Worm (Caenorhabditis elegans): ENCODE data around the gene ttr-18.

DNA sequence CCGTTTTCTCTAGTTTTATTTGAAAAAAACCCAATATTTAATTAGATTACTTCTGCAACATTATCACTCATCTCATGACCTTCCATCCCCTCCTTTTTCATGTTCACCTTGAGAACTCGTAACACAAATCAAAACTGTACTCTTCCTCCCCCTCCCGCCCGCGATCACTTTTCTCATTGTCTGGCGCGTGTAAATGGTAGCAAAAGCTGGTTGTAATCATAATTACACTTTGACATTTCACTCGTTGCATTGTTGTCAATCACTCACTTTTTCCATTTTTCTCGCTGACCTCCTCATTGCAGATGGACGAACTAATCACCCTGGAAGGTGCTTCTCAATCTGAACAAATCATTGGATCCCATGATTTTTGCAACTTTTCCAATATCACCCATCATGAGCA, 23.8 kb upstream of the ttr-18 start, which contains the start of gene npr-41:
- TF ChIP-seq B0310.2 (tag; optimal IDR thresholded peaks at IDR 0.05) (no peak), sea-1 (GFP tag; conservative IDR thresholded peaks at IDR 0.05) (no peak), scrt-1 (GFP tag; IDR thresholded peaks at IDR 0.05) (no peak), hnd-1 (tag; optimal IDR thresholded peaks at IDR 0.05) (no peak), ets-7 (tag; optimal IDR thresholded peaks at IDR 0.05) (no peak), ama-1 (optimal IDR thresholded peaks at IDR 0.05) (no peak), tra-4 (tag; optimal IDR thresholded peaks at IDR 0.05) (no peak), ceh-13 (GFP tag; optimal IDR thresholded peaks at IDR 0.05) (no peak), ceh-36 (tag; optimal IDR thresholded peaks at IDR 0.05) (no peak), flt-1 (GFP tag; IDR thresholded peaks at IDR 0.05) (no peak), F13C5.2 (tag; optimal IDR thresholded peaks at IDR 0.05) (no peak), hmbx-1 (tag; optimal IDR thresholded peaks at IDR 0.05) (no peak), tbx-37 (GFP tag; conservative IDR thresholded peaks at IDR 0.05) (no peak), tbx-11 (GFP tag; IDR thresholded peaks at IDR 0.05) (no peak)
